Worm (Caenorhabditis elegans): ENCODE results near the gene C50F4.8.

C50F4.8 gene

DNA sequence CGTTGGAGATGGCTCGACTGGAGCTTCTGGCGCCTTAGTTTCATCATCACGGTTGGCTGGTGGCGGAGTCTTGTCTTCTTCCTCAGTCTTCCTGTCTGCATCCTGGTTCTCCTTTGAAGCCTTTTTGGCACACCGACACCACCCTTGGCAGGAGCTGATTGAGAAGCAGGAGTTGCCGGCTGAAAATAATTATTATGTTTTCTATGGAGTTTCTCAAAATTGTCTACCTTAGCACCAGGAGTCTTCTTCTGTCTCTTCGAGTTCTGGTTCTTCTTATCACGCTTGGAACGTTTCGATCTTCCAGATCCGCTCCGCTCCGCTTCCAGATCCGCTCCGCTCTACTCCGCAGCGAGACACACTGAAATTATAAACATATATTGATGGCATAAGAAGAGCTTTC, 38.1 kb downstream of the C50F4.8 start, which contains the start of gene K06A4.6:
Gene K06A4.6 (minus strand): TSS at position 101 of the 400 bp plus-strand sequence.
- peak; percentile 43; the same call in 1 of the 2 replicates for TF ChIP-seq set-16 (GFP tag; IDR thresholded peaks at IDR 0.05)
- peak; percentile 43 for TF ChIP-seq aha-1 (tag)
- no peak for TF ChIP-seq jun-1 (tag; optimal IDR thresholded peaks at IDR 0.05)

DNA sequence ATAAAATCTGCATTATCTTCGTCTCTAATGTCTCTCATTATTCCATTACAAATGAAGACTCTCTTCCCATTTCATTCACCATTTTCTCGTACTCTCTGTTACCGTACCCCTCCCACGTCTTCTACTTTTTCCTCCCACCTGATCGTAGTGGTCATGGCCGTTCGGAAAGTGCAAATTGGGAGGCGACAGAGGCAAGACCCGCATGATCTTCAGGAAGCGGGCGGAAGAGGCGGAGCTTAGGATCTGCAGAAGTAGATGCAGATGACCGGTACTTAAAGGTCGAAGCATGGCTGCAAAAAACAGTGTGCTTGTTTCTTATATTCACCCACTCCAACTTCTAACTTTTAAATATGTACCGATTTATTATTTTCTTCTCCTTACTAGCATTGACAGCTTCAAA, 40.8 kb downstream of the C50F4.8 start, which contains the start of gene nas-3:
Gene nas-3 (plus strand): TSS at position 301 of the 400 bp plus-strand sequence.
- TF ChIP-seq mxl-3 (GFP tag; optimal IDR thresholded peaks at IDR 0.05), result no peak
- peak in 1 of 2 experiments; percentile 46 for TF ChIP-seq unc-62 (GFP tag; optimal IDR thresholded peaks at IDR 0.05 in 1 of 2)
- no peak for TF ChIP-seq unc-62 (tag; optimal IDR thresholded peaks at IDR 0.05)
- no peak for TF ChIP-seq lin-15B (tag; optimal IDR thresholded peaks at IDR 0.05)
- TF ChIP-seq nhr-48 (tag; optimal IDR thresholded peaks at IDR 0.05), result no peak
- no peak for TF ChIP-seq jun-1 (tag; optimal IDR thresholded peaks at IDR 0.05)

DNA sequence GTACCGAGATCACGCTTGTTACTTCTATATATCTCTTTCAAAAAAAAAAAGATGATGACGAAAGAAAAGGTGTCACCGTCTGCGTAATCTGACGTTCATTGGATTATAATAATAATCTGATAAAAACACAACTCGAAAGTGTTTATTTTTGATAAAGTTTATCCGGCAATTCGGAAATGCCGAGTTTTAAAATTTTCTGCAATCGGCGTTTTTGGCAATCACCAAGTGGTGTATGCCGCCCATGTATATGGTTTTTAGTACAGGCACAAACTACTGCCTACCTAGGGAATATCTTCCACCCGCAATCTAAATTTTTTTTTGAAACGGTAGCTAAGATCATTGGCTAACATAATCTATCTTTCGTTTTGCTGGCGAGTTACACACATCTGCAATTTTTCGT, 44.7 kb downstream of the C50F4.8 start:
- TF ChIP-seq hmg-1.1 (GFP tag; IDR thresholded peaks at IDR 0.05), result no peak
- TF ChIP-seq lin-38 (GFP tag; IDR thresholded peaks at IDR 0.05), result no peak
- no peak for TF ChIP-seq nhr-11 (tag; optimal IDR thresholded peaks at IDR 0.05)
- TF ChIP-seq lir-3 (tag; optimal IDR thresholded peaks at IDR 0.05), result no peak
- TF ChIP-seq ZK337.2 (GFP tag; IDR thresholded peaks at IDR 0.05), result no peak
- TF ChIP-seq jun-1 (tag; optimal IDR thresholded peaks at IDR 0.05), result no peak
- no peak for TF ChIP-seq nhr-28 (tag; optimal IDR thresholded peaks at IDR 0.05)
- no peak for TF ChIP-seq egl-27 (tag; optimal IDR thresholded peaks at IDR 0.05)
- no peak for TF ChIP-seq mdt-29 (GFP tag; IDR thresholded peaks at IDR 0.05)
- no peak for TF ChIP-seq pqm-1 (tag; optimal IDR thresholded peaks at IDR 0.05)
- no peak for TF ChIP-seq F26F4.8 (GFP tag; conservative IDR thresholded peaks at IDR 0.05)
- no peak for TF ChIP-seq sdz-12 (GFP tag; optimal IDR thresholded peaks at IDR 0.05)
- no peak for TF ChIP-seq F37D6.2 (tag; optimal IDR thresholded peaks at IDR 0.05)
- no peak for TF ChIP-seq ctbp-1 (GFP tag; IDR thresholded peaks at IDR 0.05)

DNA sequence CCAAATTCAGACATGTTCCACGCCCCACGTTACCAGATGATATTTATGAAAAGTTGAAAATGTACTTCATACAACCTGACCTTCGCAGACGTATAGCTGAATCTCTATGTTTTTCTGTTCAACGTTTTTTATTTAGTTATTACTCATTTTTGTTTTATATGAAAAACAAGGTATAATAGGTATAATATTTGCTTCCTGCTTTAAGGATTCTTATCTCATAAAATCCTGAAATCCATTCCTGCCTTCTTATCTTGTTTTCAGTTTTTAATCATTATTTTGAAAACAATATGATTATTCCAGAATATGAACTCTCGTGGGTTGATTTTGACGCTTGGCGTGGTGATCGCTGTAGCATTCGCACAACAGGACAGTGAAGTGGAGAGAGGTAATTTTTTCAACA, 47.0 kb downstream of the C50F4.8 start, which contains the start of gene flp-6:
Gene flp-6 (plus strand): TSS at position 301 of the 400 bp plus-strand sequence.
- TF ChIP-seq saeg-2 (GFP tag; IDR thresholded peaks at IDR 0.05) (no peak), ctbp-1 (GFP tag; IDR thresholded peaks at IDR 0.05) (no peak), ZK337.2 (GFP tag; IDR thresholded peaks at IDR 0.05) (no peak), jun-1 (tag; optimal IDR thresholded peaks at IDR 0.05) (no peak), daf-16 (GFP tag; optimal IDR thresholded peaks at IDR 0.05) (no peak), daf-16 (tag; optimal IDR thresholded peaks at IDR 0.05) (no peak), spr-1 (tag; optimal IDR thresholded peaks at IDR 0.05) (no peak), Y5F2A.4 (GFP tag; optimal IDR thresholded peaks at IDR 0.05) (no peak), hmg-1.1 (GFP tag; IDR thresholded peaks at IDR 0.05) (no peak)

All from whole organism, L4 larva.